Worm (Caenorhabditis elegans): ENCODE measurements around the gene C45H4.18.

Gene C45H4.18

ce11 chrV:2215352-2215751, 40.0 kb downstream of the C45H4.18 start, which contains the start of gene nstp-8:
Gene nstp-8 (plus strand): TSS chrV:2215652.
- no peak for TF ChIP-seq egl-5 (tag; optimal IDR thresholded peaks at IDR 0.05)
- TF ChIP-seq ceh-16 (tag; optimal IDR thresholded peaks at IDR 0.05): no peak
- TF ChIP-seq lin-15B (tag; optimal IDR thresholded peaks at IDR 0.05): no peak
- TF ChIP-seq nhr-43 (tag; optimal IDR thresholded peaks at IDR 0.05; ENCODE audit: poor library complexity, severe bottlenecking): no peak
- no peak for TF ChIP-seq eor-1 (tag; optimal IDR thresholded peaks at IDR 0.05)
- TF ChIP-seq ceh-9 (tag; optimal IDR thresholded peaks at IDR 0.05): no peak
- TF ChIP-seq nhr-23 (tag; optimal IDR thresholded peaks at IDR 0.05): no peak
- no peak for TF ChIP-seq tbx-2 (tag; optimal IDR thresholded peaks at IDR 0.05)
- no peak for TF ChIP-seq nhr-77 (tag; optimal IDR thresholded peaks at IDR 0.05)
- TF ChIP-seq nhr-76 (tag; optimal IDR thresholded peaks at IDR 0.05): no peak
- no peak for TF ChIP-seq ceh-28 (tag; optimal IDR thresholded peaks at IDR 0.05)
- TF ChIP-seq ceh-82 (tag; optimal IDR thresholded peaks at IDR 0.05): no peak
- no peak for TF ChIP-seq elt-1 (tag; optimal IDR thresholded peaks at IDR 0.05)
- TF ChIP-seq elt-2 (tag; optimal IDR thresholded peaks at IDR 0.05): no peak
- TF ChIP-seq ztf-4 (tag; optimal IDR thresholded peaks at IDR 0.05): no peak
- TF ChIP-seq nhr-11 (tag; optimal IDR thresholded peaks at IDR 0.05): no peak
- no peak for TF ChIP-seq fos-1 (tag; optimal IDR thresholded peaks at IDR 0.05)
- no peak for TF ChIP-seq unc-62 (GFP tag; optimal IDR thresholded peaks at IDR 0.05)
- no peak for TF ChIP-seq nhr-237 (tag; optimal IDR thresholded peaks at IDR 0.05)

DNA sequence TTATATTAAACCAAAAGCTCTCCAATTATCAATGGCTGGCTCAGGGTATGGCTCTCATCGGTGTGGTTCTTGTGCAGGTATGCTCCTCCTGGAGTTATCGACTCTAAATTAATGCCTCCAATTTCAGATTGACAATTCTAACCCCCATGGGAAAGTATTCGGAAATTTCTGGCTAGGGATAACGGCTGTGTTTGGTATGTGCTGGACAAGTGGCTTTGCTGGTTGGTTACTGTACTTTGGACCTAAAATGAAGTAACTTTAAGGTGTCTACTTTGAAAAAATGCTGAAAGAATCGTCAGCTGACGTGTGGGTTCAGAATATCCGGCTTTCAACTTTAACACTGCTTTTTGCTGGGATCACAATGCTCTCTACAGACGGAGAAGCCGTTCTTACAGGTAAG, 41.6 kb downstream of the C45H4.18 start:
- TF ChIP-seq lin-15B (tag; optimal IDR thresholded peaks at IDR 0.05): no peak
- no peak for TF ChIP-seq ZK546.5 (tag; optimal IDR thresholded peaks at IDR 0.05)
- TF ChIP-seq egl-27 (tag; optimal IDR thresholded peaks at IDR 0.05): no peak
- no peak for TF ChIP-seq snpc-4 (tag; optimal IDR thresholded peaks at IDR 0.05)

DNA sequence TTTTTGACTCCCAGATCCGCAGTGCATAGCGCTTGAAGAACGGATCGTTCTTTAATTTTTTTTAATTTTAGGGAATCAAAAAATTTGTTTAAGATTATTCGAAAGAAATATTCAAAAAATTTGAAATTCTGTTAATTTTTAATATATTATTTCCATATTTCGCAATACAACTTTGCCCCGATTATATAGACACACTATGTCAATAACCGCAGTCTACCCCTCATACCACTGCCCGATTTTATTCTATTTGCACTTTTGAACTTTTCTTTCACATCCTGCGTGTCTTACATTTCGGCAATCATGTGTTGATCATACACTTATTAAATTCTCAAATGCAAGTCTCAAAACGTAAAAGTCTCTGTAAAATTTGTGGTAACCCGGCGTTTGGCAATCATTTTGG, 43.5 kb downstream of the C45H4.18 start, which contains the start of gene nhr-56:
Gene nhr-56 (plus strand): TSS at position 202 of the 400 bp plus-strand sequence.
- TF ChIP-seq ceh-9 (tag; optimal IDR thresholded peaks at IDR 0.05) (no peak), unc-62 (GFP tag; optimal IDR thresholded peaks at IDR 0.05) (no peak), nhr-12 (tag; optimal IDR thresholded peaks at IDR 0.05) (no peak), pqm-1 (tag; optimal IDR thresholded peaks at IDR 0.05) (peak; percentile 56), elt-2 (tag; optimal IDR thresholded peaks at IDR 0.05) (peak; percentile 64), nhr-25 (tag; optimal IDR thresholded peaks at IDR 0.05) (no peak), elt-3 (tag; optimal IDR thresholded peaks at IDR 0.05) (no peak), snpc-4 (tag; optimal IDR thresholded peaks at IDR 0.05) (no peak), nhr-28 (tag; optimal IDR thresholded peaks at IDR 0.05) (no peak), nfya-1 (tag; optimal IDR thresholded peaks at IDR 0.05; ENCODE audit: insufficient read depth) (peak; percentile 16), nhr-77 (tag; optimal IDR thresholded peaks at IDR 0.05) (no peak), ama-1 (optimal IDR thresholded peaks at IDR 0.05) (no peak), zag-1 (tag; optimal IDR thresholded peaks at IDR 0.05) (no peak), skn-1 (tag; optimal IDR thresholded peaks at IDR 0.05) (no peak), ztf-4 (tag; optimal IDR thresholded peaks at IDR 0.05) (no peak), egl-27 (tag; optimal IDR thresholded peaks at IDR 0.05) (no peak), fos-1 (tag; optimal IDR thresholded peaks at IDR 0.05) (no peak), sea-2 (GFP tag; optimal IDR thresholded peaks at IDR 0.05) (no peak), lsy-12 (tag; optimal IDR thresholded peaks at IDR 0.05) (no peak), ztf-11 (tag; optimal IDR thresholded peaks at IDR 0.05) (no peak), pha-4 (tag; optimal IDR thresholded peaks at IDR 0.05) (peak; percentile 98), lin-39 (tag; optimal IDR thresholded peaks at IDR 0.05) (no peak), ceh-82 (tag; optimal IDR thresholded peaks at IDR 0.05) (no peak), nhr-23 (tag; optimal IDR thresholded peaks at IDR 0.05) (peak; percentile 69), egl-5 (tag; optimal IDR thresholded peaks at IDR 0.05) (no peak), elt-1 (tag; optimal IDR thresholded peaks at IDR 0.05) (no peak), tbx-2 (tag; optimal IDR thresholded peaks at IDR 0.05) (no peak), unc-39 (tag; optimal IDR thresholded peaks at IDR 0.05) (no peak), ceh-16 (tag; optimal IDR thresholded peaks at IDR 0.05) (no peak), aly-2 (tag; optimal IDR thresholded peaks at IDR 0.05) (no peak), lin-15B (tag; optimal IDR thresholded peaks at IDR 0.05) (no peak), nhr-11 (tag; optimal IDR thresholded peaks at IDR 0.05) (no peak), jun-1 (tag; optimal IDR thresholded peaks at IDR 0.05) (peak; percentile 5), nhr-43 (tag; optimal IDR thresholded peaks at IDR 0.05; ENCODE audit: poor library complexity, severe bottlenecking) (peak; percentile 14), fkh-10 (GFP tag; optimal IDR thresholded peaks at IDR 0.05) (no peak), nhr-67 (tag; optimal IDR thresholded peaks at IDR 0.05) (no peak)

Measured in whole organism, L3 larva.